ENCODE assay signal across 2 fruit fly cellular contexts in the genomic region with DNA sequence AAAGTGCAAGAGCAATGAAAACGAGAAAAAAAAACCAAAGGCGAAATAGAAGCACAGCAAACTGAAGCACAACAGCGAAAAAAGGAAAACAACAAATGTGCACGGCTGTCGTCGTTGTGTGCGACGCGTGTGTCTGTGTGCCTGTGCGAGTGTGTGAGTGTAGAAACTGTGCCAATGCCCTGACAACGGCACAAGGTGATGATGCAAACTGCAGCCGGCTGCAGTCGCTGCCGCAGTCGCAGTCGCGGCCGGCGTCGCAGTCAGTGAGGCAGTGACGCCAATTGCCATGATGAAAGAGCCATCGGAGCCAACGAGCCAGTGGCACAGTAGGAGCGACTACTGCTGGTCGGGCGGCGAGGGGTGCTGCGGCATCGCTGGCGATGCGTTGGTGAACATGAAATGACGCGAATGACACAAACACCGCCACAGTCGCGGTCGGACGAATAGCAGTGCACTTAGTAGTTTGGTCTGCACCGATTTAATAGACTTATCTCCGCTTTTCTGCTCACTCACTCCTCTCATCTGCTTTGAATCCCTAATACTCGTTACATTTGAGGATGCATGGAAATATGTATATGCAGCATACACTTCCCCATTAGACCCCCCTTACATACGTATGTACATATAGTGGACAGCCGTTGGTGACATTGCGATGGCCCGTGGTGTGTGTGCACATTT.
TF ChIP-seq lines count a peak whose summit lies in the region.

No protein-coding gene starts in this region.

TF ChIP-seq in whole organism, embryonic, 481 proteins besides CTCF, POLR2A, EP300 and RAD21 (continued from another document and continues in another):
- TF ChIP-seq HLH4C (GFP tag; IDR thresholded peaks at IDR 0.05; lab: Robert Waterston, UW; ENCODE audit: partially characterized antibody), result no peak
- TF ChIP-seq CG10462 (GFP tag; optimal IDR thresholded peaks at IDR 0.05; lab: Kevin White, UChicago), result no peak
- peak; percentile 35 for TF ChIP-seq Lhr (GFP tag; optimal IDR thresholded peaks at IDR 0.05; lab: Kevin White, UChicago)
- no peak for TF ChIP-seq Neu2 (GFP tag; optimal IDR thresholded peaks at IDR 0.05; lab: Kevin White, UChicago; ENCODE audit: borderline replicate concordance)
- 0 out of 2 replicates have a peak, but pooled peaks have one; percentile 21 for TF ChIP-seq CG1024 (GFP tag; IDR thresholded peaks at IDR 0.05; lab: Robert Waterston, UW)
- peak; percentile 43 for TF ChIP-seq CG14710 (tag; optimal IDR thresholded peaks at IDR 0.05; lab: Kevin White, UChicago)
- no peak for TF ChIP-seq CG7745 (tag; optimal IDR thresholded peaks at IDR 0.05; lab: Kevin White, UChicago)
- TF ChIP-seq nerfin-1 (tag; optimal IDR thresholded peaks at IDR 0.05; lab: Kevin White, UChicago), result peak; percentile 80
- TF ChIP-seq crp (GFP tag; optimal IDR thresholded peaks at IDR 0.05; lab: Kevin White, UChicago), result peak in 1 of 2 experiments; percentile 26
- TF ChIP-seq usp (GFP tag; optimal IDR thresholded peaks at IDR 0.05; lab: Kevin White, UChicago), result no peak
- peak; percentile 50; the same call in 1 of the 2 replicates for TF ChIP-seq H2.0 (GFP tag; IDR thresholded peaks at IDR 0.05; lab: Robert Waterston, UW)
- no peak for TF ChIP-seq CG6175 (GFP tag; IDR thresholded peaks at IDR 0.05; lab: Robert Waterston, UW)
- no peak for TF ChIP-seq CG5245 (GFP tag; optimal IDR thresholded peaks at IDR 0.05; lab: Kevin White, UChicago)
- TF ChIP-seq CG18599 (GFP tag; optimal IDR thresholded peaks at IDR 0.05; lab: Kevin White, UChicago), result peak; percentile 24
- no peak for TF ChIP-seq CG2129 (GFP tag; IDR thresholded peaks at IDR 0.05; lab: Robert Waterston, UW; ENCODE audit: partially characterized antibody)
- TF ChIP-seq CG7357 (GFP tag; IDR thresholded peaks at IDR 0.05; lab: Robert Waterston, UW), result peak; percentile 57; the same call in 2 of the 3 replicates
- peak; percentile 46 for TF ChIP-seq CG2875 (GFP tag; optimal IDR thresholded peaks at IDR 0.05; lab: Kevin White, UChicago)
- no peak for TF ChIP-seq CG4360 (GFP tag; IDR thresholded peaks at IDR 0.05; lab: Robert Waterston, UW)
- TF ChIP-seq CG12769 (tag; optimal IDR thresholded peaks at IDR 0.05; lab: Kevin White, UChicago), result peak; percentile 66
- TF ChIP-seq Drgx (GFP tag; IDR thresholded peaks at IDR 0.05; lab: Robert Waterston, UW), result peak; percentile 91
- TF ChIP-seq nau (GFP tag; optimal IDR thresholded peaks at IDR 0.05; lab: Kevin White, UChicago), result peak; percentile 48
- peak; percentile 56 for TF ChIP-seq CG17328 (GFP tag; IDR thresholded peaks at IDR 0.05; lab: Robert Waterston, UW)
- peak; percentile 7 for TF ChIP-seq abd-A (tag; optimal IDR thresholded peaks at IDR 0.05; lab: Kevin White, UChicago)
- no peak for TF ChIP-seq Poxn (GFP tag; IDR thresholded peaks at IDR 0.05; lab: Robert Waterston, UW)
- no peak for TF ChIP-seq repo (GFP tag; optimal IDR thresholded peaks at IDR 0.05; lab: Kevin White, UChicago)
- TF ChIP-seq tio (GFP tag; optimal IDR thresholded peaks at IDR 0.05; lab: Kevin White, UChicago), result no peak
- no peak for TF ChIP-seq gro (GFP tag; optimal IDR thresholded peaks at IDR 0.05; lab: Kevin White, UChicago)
- TF ChIP-seq CG11696 (GFP tag; IDR thresholded peaks at IDR 0.05; lab: Robert Waterston, UW), result peak; percentile 78; the same call in 1 of the 2 replicates
- peak; percentile 77 for TF ChIP-seq nmo (GFP tag; optimal IDR thresholded peaks at IDR 0.05; lab: Kevin White, UChicago)
- TF ChIP-seq CG10274 (GFP tag; optimal IDR thresholded peaks at IDR 0.05; lab: Kevin White, UChicago), result no peak
- TF ChIP-seq Sry-δ (GFP tag; optimal IDR thresholded peaks at IDR 0.05; lab: Kevin White, UChicago), result no peak
- peak; percentile 66 for TF ChIP-seq crol (GFP tag; IDR thresholded peaks at IDR 0.05; lab: Robert Waterston, UW)
- no peak for TF ChIP-seq CG7928 (GFP tag; optimal IDR thresholded peaks at IDR 0.05; lab: Kevin White, UChicago)
- peak; percentile 64; the same call in 2 of the 3 replicates for TF ChIP-seq dysf (GFP tag; IDR thresholded peaks at IDR 0.05; lab: Robert Waterston, UW)
- no peak for TF ChIP-seq vnd (GFP tag; IDR thresholded peaks at IDR 0.05; lab: Robert Waterston, UW; ENCODE audit: partially characterized antibody)
- no peak for TF ChIP-seq gfzf (GFP tag; optimal IDR thresholded peaks at IDR 0.05; lab: Kevin White, UChicago)
- TF ChIP-seq dmrt11E (tag; optimal IDR thresholded peaks at IDR 0.05; lab: Kevin White, UChicago), result no peak
- no peak for TF ChIP-seq CG1832 (GFP tag; optimal IDR thresholded peaks at IDR 0.05; lab: Kevin White, UChicago)
- peak; percentile 47 for TF ChIP-seq Adf1 (GFP tag; IDR thresholded peaks at IDR 0.05; lab: Robert Waterston, UW)
- peak; percentile 52; the same call in 1 of the 2 replicates for TF ChIP-seq CG5953 (GFP tag; IDR thresholded peaks at IDR 0.05; lab: Robert Waterston, UW)
- TF ChIP-seq E2f2 (GFP tag; IDR thresholded peaks at IDR 0.05; lab: Robert Waterston, UW), result peak; percentile 32; the same call in 1 of the 2 replicates
- TF ChIP-seq ash1 (GFP tag; optimal IDR thresholded peaks at IDR 0.05; lab: Kevin White, UChicago), result no peak
- peak; percentile 66 for TF ChIP-seq Ssrp (tag; optimal IDR thresholded peaks at IDR 0.05; lab: Kevin White, UChicago)
- TF ChIP-seq CG18262 (tag; optimal IDR thresholded peaks at IDR 0.05; lab: Kevin White, UChicago), result peak; percentile 71
- TF ChIP-seq corto (GFP tag; optimal IDR thresholded peaks at IDR 0.05; lab: Kevin White, UChicago), result no peak
- no peak for TF ChIP-seq CG7271 (tag; optimal IDR thresholded peaks at IDR 0.05; lab: Kevin White, UChicago)
- peak; percentile 66 for TF ChIP-seq CG2712 (tag; optimal IDR thresholded peaks at IDR 0.05; lab: Kevin White, UChicago)
- TF ChIP-seq Optix (GFP tag; IDR thresholded peaks at IDR 0.05; lab: Robert Waterston, UW), result peak; percentile 48; the same call in 1 of the 3 replicates
- TF ChIP-seq unpg (GFP tag; optimal IDR thresholded peaks at IDR 0.05; lab: Kevin White, UChicago), result peak; percentile 70
- TF ChIP-seq stwl (tag; optimal IDR thresholded peaks at IDR 0.05; lab: Kevin White, UChicago), result no peak
- TF ChIP-seq ara (GFP tag; IDR thresholded peaks at IDR 0.05; lab: Robert Waterston, UW), result peak; percentile 53; the same call in 1 of the 2 replicates
- peak; percentile 73 for TF ChIP-seq CG1529 (GFP tag; optimal IDR thresholded peaks at IDR 0.05; lab: Kevin White, UChicago)
- peak in 1 of 2 experiments; percentile 72 for TF ChIP-seq Eip74EF (GFP tag; optimal IDR thresholded peaks at IDR 0.05; lab: Kevin White, UChicago)
- TF ChIP-seq Meics (GFP tag; optimal IDR thresholded peaks at IDR 0.05; lab: Kevin White, UChicago), result no peak
- no peak for TF ChIP-seq mam (GFP tag; optimal IDR thresholded peaks at IDR 0.05; lab: Kevin White, UChicago)
- TF ChIP-seq gt (GFP tag; IDR thresholded peaks at IDR 0.05; lab: Robert Waterston, UW), result peak; percentile 40; the same call in 1 of the 2 replicates
- peak; percentile 58 for TF ChIP-seq pnt (GFP tag; optimal IDR thresholded peaks at IDR 0.05; lab: Kevin White, UChicago)
- no peak for TF ChIP-seq caup (GFP tag; optimal IDR thresholded peaks at IDR 0.05; lab: Kevin White, UChicago; ENCODE audit: severe bottlenecking)
- TF ChIP-seq dpn (GFP tag; optimal IDR thresholded peaks at IDR 0.05; lab: Kevin White, UChicago), result peak; percentile 28 to 65
- TF ChIP-seq aop (GFP tag; IDR thresholded peaks at IDR 0.05; lab: Robert Waterston, UW), result no peak

TF ChIP-seq in whole organism, prepupa, 60 proteins besides CTCF, POLR2A, EP300 and RAD21 (continued from another document):
- TF ChIP-seq Eip93F (GFP tag; optimal IDR thresholded peaks at IDR 0.05; lab: Kevin White, UChicago), result no peak
- TF ChIP-seq Lpt (GFP tag; optimal IDR thresholded peaks at IDR 0.05; lab: Kevin White, UChicago), result peak; percentile 83
- peak; percentile 77 for TF ChIP-seq CG6792 (GFP tag; optimal IDR thresholded peaks at IDR 0.05; lab: Kevin White, UChicago)
- peak; percentile 73 for TF ChIP-seq Sox14 (GFP tag; optimal IDR thresholded peaks at IDR 0.05; lab: Kevin White, UChicago)
- TF ChIP-seq fd85E (GFP tag; optimal IDR thresholded peaks at IDR 0.05; lab: Kevin White, UChicago), result peak; percentile 0
- peak; percentile 66 for TF ChIP-seq fd59A (GFP tag; optimal IDR thresholded peaks at IDR 0.05; lab: Kevin White, UChicago)
- TF ChIP-seq Hr4 (GFP tag; optimal IDR thresholded peaks at IDR 0.05; lab: Kevin White, UChicago), result peak; percentile 90
- TF ChIP-seq eg (GFP tag; IDR thresholded peaks at IDR 0.05; lab: Robert Waterston, UW), result peak; percentile 91
- TF ChIP-seq Ets21C (GFP tag; optimal IDR thresholded peaks at IDR 0.05; lab: Kevin White, UChicago), result no peak
- TF ChIP-seq Blimp-1 (GFP tag; optimal IDR thresholded peaks at IDR 0.05; lab: Kevin White, UChicago), result no peak
- TF ChIP-seq CG6276 (GFP tag; optimal IDR thresholded peaks at IDR 0.05; lab: Kevin White, UChicago), result peak; percentile 91
- TF ChIP-seq fkh (GFP tag; optimal IDR thresholded peaks at IDR 0.05; lab: Kevin White, UChicago), result peak; percentile 6
- TF ChIP-seq lz (GFP tag; optimal IDR thresholded peaks at IDR 0.05; lab: Kevin White, UChicago), result peak; percentile 40
- peak; percentile 16 for TF ChIP-seq CG8319 (GFP tag; optimal IDR thresholded peaks at IDR 0.05; lab: Kevin White, UChicago)
- TF ChIP-seq pdm3 (GFP tag; optimal IDR thresholded peaks at IDR 0.05; lab: Kevin White, UChicago), result peak; percentile 88
- TF ChIP-seq salr (GFP tag; optimal IDR thresholded peaks at IDR 0.05; lab: Kevin White, UChicago), result peak; percentile 31 to 71
- peak; percentile 69 for TF ChIP-seq CG6808 (GFP tag; optimal IDR thresholded peaks at IDR 0.05; lab: Kevin White, UChicago)
- peak; percentile 93 for TF ChIP-seq CG15336 (GFP tag; IDR thresholded peaks at IDR 0.05; lab: Robert Waterston, UW)
- no peak for TF ChIP-seq Smox (GFP tag; optimal IDR thresholded peaks at IDR 0.05; lab: Kevin White, UChicago)
- peak; percentile 60 to 77 for TF ChIP-seq ss (GFP tag; optimal IDR thresholded peaks at IDR 0.05; lab: Kevin White, UChicago)
- peak; percentile 69 for TF ChIP-seq CG11902 (GFP tag; optimal IDR thresholded peaks at IDR 0.05; lab: Kevin White, UChicago)
- peak; percentile 67 for TF ChIP-seq CG34406 (GFP tag; optimal IDR thresholded peaks at IDR 0.05; lab: Kevin White, UChicago)
- peak; percentile 71 for TF ChIP-seq CG10631 (GFP tag; optimal IDR thresholded peaks at IDR 0.05; lab: Kevin White, UChicago)
- TF ChIP-seq acj6 (GFP tag; optimal IDR thresholded peaks at IDR 0.05; lab: Kevin White, UChicago), result peak; percentile 77
- TF ChIP-seq CG31627 (GFP tag; optimal IDR thresholded peaks at IDR 0.05; lab: Kevin White, UChicago), result peak; percentile 43
- TF ChIP-seq svp (GFP tag; lab: Kevin White, UChicago), result peak; percentile 67
- peak; percentile 24 for TF ChIP-seq Hr39 (GFP tag; optimal IDR thresholded peaks at IDR 0.05; lab: Kevin White, UChicago)
- TF ChIP-seq CG6854 (GFP tag; optimal IDR thresholded peaks at IDR 0.05; lab: Kevin White, UChicago), result no peak
- TF ChIP-seq Ets96B (tag; optimal IDR thresholded peaks at IDR 0.05; lab: Kevin White, UChicago), result peak; percentile 69
- peak; percentile 78 for TF ChIP-seq CG3919 (GFP tag; optimal IDR thresholded peaks at IDR 0.05; lab: Kevin White, UChicago)
- peak; percentile 80 for TF ChIP-seq net (GFP tag; optimal IDR thresholded peaks at IDR 0.05; lab: Kevin White, UChicago)
- peak; percentile 76 for TF ChIP-seq CG3032 (tag; optimal IDR thresholded peaks at IDR 0.05; lab: Kevin White, UChicago)
- TF ChIP-seq CG8632 (GFP tag; optimal IDR thresholded peaks at IDR 0.05; lab: Kevin White, UChicago), result peak; percentile 60
- TF ChIP-seq CG32006 (GFP tag; optimal IDR thresholded peaks at IDR 0.05; lab: Kevin White, UChicago), result peak; percentile 93
- peak; percentile 79 for TF ChIP-seq Gug (GFP tag; IDR thresholded peaks at IDR 0.05; lab: Robert Waterston, UW)
- TF ChIP-seq CG8119 (GFP tag; IDR thresholded peaks at IDR 0.05; lab: Robert Waterston, UW), result peak; percentile 93
- TF ChIP-seq spab (GFP tag; optimal IDR thresholded peaks at IDR 0.05; lab: Kevin White, UChicago), result peak; percentile 68
TF ChIP-seq in whole organism, prepupa: peak in this region for 51.
